Worm (Caenorhabditis elegans): Measurements from ENCODE around the gene E02C12.10.

DNA sequence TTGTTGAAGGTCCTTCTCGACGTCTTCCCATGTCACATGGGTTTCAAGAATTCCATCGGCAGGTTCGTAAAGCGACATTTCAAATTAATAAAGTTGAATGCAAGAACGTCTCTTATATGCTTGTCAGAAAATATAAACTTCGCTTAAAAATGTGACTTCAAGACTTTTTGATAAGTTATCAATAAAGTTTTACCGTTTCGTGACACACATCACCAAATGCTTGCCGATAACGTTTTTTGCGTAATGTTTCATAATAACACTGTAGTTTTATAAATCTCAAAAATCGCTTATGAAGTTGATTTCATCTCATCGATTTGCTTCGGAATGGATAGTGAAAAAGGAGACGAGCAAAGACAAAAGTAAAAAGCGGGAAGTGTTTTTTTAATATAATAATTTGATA lies 4.7 kb downstream of the E02C12.10 start, which contains the start of gene E02C12.8:
- TF ChIP-seq pha-4 (tag; optimal IDR thresholded peaks at IDR 0.05) (no peak), lsy-2 (tag; optimal IDR thresholded peaks at IDR 0.05) (no peak), elt-3 (tag; optimal IDR thresholded peaks at IDR 0.05) (no peak), mab-5 (tag; optimal IDR thresholded peaks at IDR 0.05) (no peak), mep-1 (tag; optimal IDR thresholded peaks at IDR 0.05) (no peak), nhr-76 (tag; optimal IDR thresholded peaks at IDR 0.05) (no peak), unc-39 (tag; optimal IDR thresholded peaks at IDR 0.05) (no peak)

Data from whole organism, mixed stage, embryonic.